Worm (Caenorhabditis elegans) whole organism, late embryonic: Measurements from ENCODE around the gene C33F10.1.
A peak's percentile ranks its signal among the peaks of the same experiment; 100 is the strongest.

Experiments used
- C38D4.7 ChIP-seq: fragments of 200-800 bp; sonication (Bioruptor generic); optimal IDR thresholded peaks from 2 replicates; lab custom pipeline; 2018; ENCODE audit warnings: mild to moderate bottlenecking, missing genetic modification characterization, moderate library complexity, missing compliant biosample characterization
- K09A11.1 ChIP-seq: sonication (generic microtip); optimal IDR thresholded peaks from 2 replicates; lab custom pipeline; 2017; ENCODE audit warnings: antibody characterized with exemption, mild to moderate bottlenecking, missing genetic modification characterization, missing compliant biosample characterization; ENCODE audit not compliant: insufficient read depth
- T23F11.4 ChIP-seq: fragments of 200-800 bp; sonication (Bioruptor generic); optimal IDR thresholded peaks from 2 replicates; lab custom pipeline; 2018; ENCODE audit warnings: mild to moderate bottlenecking, missing genetic modification characterization, missing compliant biosample characterization
- ahr-1 ChIP-seq: sonication (generic microtip); optimal IDR thresholded peaks from 2 replicates; lab custom pipeline; 2016; ENCODE audit warnings: missing genetic modification characterization, missing compliant biosample characterization
- ama-1 ChIP-seq: fragments of 150-350 bp; optimal IDR thresholded peaks from 2 replicates; lab custom pipeline; 2014
- ceh-18 ChIP-seq: sonication (generic microtip); optimal IDR thresholded peaks from 2 replicates; lab custom pipeline; 2016; ENCODE audit warnings: missing genetic modification characterization, missing compliant biosample characterization
- ceh-19 ChIP-seq: fragments of 200-800 bp; sonication (Bioruptor generic); optimal IDR thresholded peaks from 2 replicates; lab custom pipeline; 2018; ENCODE audit warnings: mild to moderate bottlenecking, missing genetic modification characterization, missing compliant biosample characterization
- ceh-2 ChIP-seq: sonication (generic microtip); optimal IDR thresholded peaks from 2 replicates; lab custom pipeline; 2016; ENCODE audit warnings: missing genotype, missing genetic modification characterization, missing compliant biosample characterization
- ceh-22 ChIP-seq: sonication (generic microtip); optimal IDR thresholded peaks from 2 replicates; lab custom pipeline; 2017; ENCODE audit warnings: missing biosample characterization, missing genetic modification characterization
- ceh-31 ChIP-seq: sonication (generic microtip); optimal IDR thresholded peaks from 2 replicates; lab custom pipeline; 2016; ENCODE audit warnings: missing genetic modification characterization, missing compliant biosample characterization
- ceh-45 ChIP-seq: fragments of 200-800 bp; sonication (Bioruptor generic); IDR thresholded peaks from 2 replicates; pipeline ENCODE4 v1.3.6; 2022; ENCODE audit warnings: missing genetic modification reagents, missing genetic modification characterization, missing compliant biosample characterization
- ceh-48 ChIP-seq: sonication (generic microtip); optimal IDR thresholded peaks from 2 replicates; lab custom pipeline; 2016; ENCODE audit warnings: missing genetic modification characterization, inconsistent platforms, missing compliant biosample characterization
- ceh-9 ChIP-seq: sonication (generic microtip); optimal IDR thresholded peaks from 2 replicates; lab custom pipeline; 2016; ENCODE audit warnings: mild to moderate bottlenecking, missing genetic modification characterization, inconsistent platforms, missing compliant biosample characterization
- che-1 ChIP-seq: sonication (generic microtip); optimal IDR thresholded peaks from 2 replicates; lab custom pipeline; 2016; ENCODE audit warnings: mild to moderate bottlenecking, missing genetic modification characterization, missing compliant biosample characterization
- elt-2 ChIP-seq: sonication (generic microtip); optimal IDR thresholded peaks from 2 replicates; lab custom pipeline; 2016; ENCODE audit warnings: missing genetic modification reagents, missing genetic modification characterization, missing compliant biosample characterization
- eyg-1 ChIP-seq: sonication (generic microtip); optimal IDR thresholded peaks from 2 replicates; lab custom pipeline; 2016; ENCODE audit warnings: missing genotype, missing genetic modification characterization, missing compliant biosample characterization
- hlh-30 ChIP-seq: sonication (generic microtip); optimal IDR thresholded peaks from 2 replicates; lab custom pipeline; 2017; ENCODE audit warnings: antibody characterized with exemption, missing genetic modification characterization, missing compliant biosample characterization; ENCODE audit not compliant: insufficient read depth
- hlh-8 ChIP-seq: sonication (generic microtip); optimal IDR thresholded peaks from 2 replicates; lab custom pipeline; 2016; ENCODE audit warnings: missing genotype, missing genetic modification characterization, missing compliant biosample characterization
- lim-6 ChIP-seq: sonication (generic microtip); optimal IDR thresholded peaks from 2 replicates; lab custom pipeline; 2016; ENCODE audit warnings: missing genetic modification characterization, missing compliant biosample characterization
- nhr-232 ChIP-seq: sonication (generic microtip); optimal IDR thresholded peaks from 2 replicates; lab custom pipeline; 2016; ENCODE audit warnings: missing genetic modification characterization, missing compliant biosample characterization
- npax-4 ChIP-seq: sonication (generic microtip); optimal IDR thresholded peaks from 2 replicates; lab custom pipeline; 2016; ENCODE audit warnings: missing genetic modification characterization, missing compliant biosample characterization
- pax-1 ChIP-seq: fragments of 150-350 bp; optimal IDR thresholded peaks from 2 replicates; lab custom pipeline; 2014; ENCODE audit warnings: missing biosample characterization, missing genetic modification characterization
- pha-4 ChIP-seq: fragments of 150-350 bp; optimal IDR thresholded peaks from 2 replicates; lab custom pipeline; 2018; ENCODE audit warnings: missing biosample characterization, missing genetic modification reagents, missing genetic modification characterization
- pqm-1 ChIP-seq: sonication (generic microtip); optimal IDR thresholded peaks from 2 replicates; lab custom pipeline; 2016; ENCODE audit warnings: missing genetic modification characterization, missing compliant biosample characterization
- rnt-1 ChIP-seq: sonication (generic microtip); optimal IDR thresholded peaks from 2 replicates; lab custom pipeline; 2016; ENCODE audit warnings: missing genetic modification characterization, missing compliant biosample characterization
- sdc-2 ChIP-seq: sonication (generic microtip); optimal IDR thresholded peaks from 2 replicates; lab custom pipeline; 2016; ENCODE audit warnings: missing genotype, missing genetic modification characterization, missing compliant biosample characterization
- sox-2 ChIP-seq: fragments of 200-800 bp; sonication (Bioruptor generic); IDR thresholded peaks from 2 replicates; pipeline ENCODE4 v1.3.6; 2022; ENCODE audit warnings: missing genetic modification reagents, missing genetic modification characterization, missing compliant biosample characterization
- syd-9 ChIP-seq: sonication (generic microtip); optimal IDR thresholded peaks from 2 replicates; lab custom pipeline; 2016; ENCODE audit warnings: mild to moderate bottlenecking, missing genetic modification characterization, moderate library complexity, missing compliant biosample characterization
- tbx-2 ChIP-seq: sonication (generic microtip); optimal IDR thresholded peaks from 2 replicates; lab custom pipeline; 2016; ENCODE audit warnings: missing genetic modification characterization, missing compliant biosample characterization
- tbx-7 ChIP-seq: sonication (generic microtip); optimal IDR thresholded peaks from 2 replicates; lab custom pipeline; 2016; ENCODE audit warnings: missing genotype, missing genetic modification characterization, missing compliant biosample characterization
- unc-3 ChIP-seq, 2 experiments: fragments of 200-800 bp in 1 of 2; sonication (Bioruptor generic) in 1 of 2; sonication (generic microtip) in 1 of 2; conservative IDR thresholded peaks in 1 of 2; optimal IDR thresholded peaks in 1 of 2; 2 replicates each; pipeline versions ENCODE4 v1.3.6 to Lab custom; 2016 to 2022; ENCODE audit warnings: missing compliant biosample characterization in 2 of 2, missing genetic modification characterization in 2 of 2, missing genetic modification reagents in 1 of 2
- unc-42 ChIP-seq: sonication (generic microtip); optimal IDR thresholded peaks from 2 replicates; lab custom pipeline; 2016; ENCODE audit warnings: missing genotype, missing genetic modification characterization, missing compliant biosample characterization
- unc-55 ChIP-seq: sonication (generic microtip); optimal IDR thresholded peaks from 2 replicates; lab custom pipeline; 2017; ENCODE audit warnings: missing biosample characterization, missing genetic modification reagents, missing genetic modification characterization
- unc-86 ChIP-seq: sonication (generic microtip); optimal IDR thresholded peaks from 2 replicates; lab custom pipeline; 2016; ENCODE audit warnings: missing genetic modification characterization, missing compliant biosample characterization
- zip-5 ChIP-seq: sonication (generic microtip); optimal IDR thresholded peaks from 2 replicates; lab custom pipeline; 2016; ENCODE audit warnings: missing genetic modification characterization, missing compliant biosample characterization

The C33F10.1 gene

ce11 chrII:4851594-4852106 lies 16.8 kb downstream of the C33F10.1 start, which contains the start of gene dnj-9 (continued):
- TF ChIP-seq sox-2 (GFP tag; lab: Robert Waterston, UW) (no peak; the same call in 1 of the 2 replicates), lim-6 (tag; lab: Kevin White, UChicago) (peak; percentile 5), ama-1 (lab: Kevin White, UChicago) (no peak), hlh-8 (tag; lab: Kevin White, UChicago) (peak; percentile 11), tbx-7 (tag; lab: Kevin White, UChicago) (no peak), zip-5 (tag; lab: Kevin White, UChicago) (no peak), ahr-1 (tag; lab: Kevin White, UChicago) (no peak), nhr-232 (peak; percentile 6), K09A11.1 (tag; lab: Kevin White, UChicago) (peak; percentile 28), hlh-30 (tag; lab: Kevin White, UChicago) (peak; percentile 64), tbx-2 (peak; percentile 70), npax-4 (peak; percentile 35), che-1 (tag; lab: Kevin White, UChicago) (peak; percentile 24), ceh-48 (peak; percentile 30)
- TF ChIP-seq, all 69 proteins: peak for 43

ce11 chrII:4854761-4855160 lies 19.9 kb downstream of the C33F10.1 start:
- no peak for TF ChIP-seq hlh-30 (tag; lab: Kevin White, UChicago)

ce11 chrII:4855489-4855888 lies 20.7 kb downstream of the C33F10.1 start:
- TF ChIP-seq unc-42 (peak; percentile 22), ceh-19 (no peak)

ce11 chrII:4856113-4856512 lies 21.3 kb downstream of the C33F10.1 start:
- TF ChIP-seq unc-55 (GFP tag; lab: Kevin White, UChicago) (no peak), pha-4 (tag; lab: Kevin White, UChicago) (no peak), tbx-7 (tag; lab: Kevin White, UChicago) (no peak), unc-86 (tag; lab: Kevin White, UChicago) (no peak), syd-9 (no peak), ceh-22 (tag; lab: Kevin White, UChicago) (no peak), C38D4.7 (no peak), ceh-19 (no peak), ceh-45 (GFP tag; lab: Robert Waterston, UW) (no peak)

ce11 chrII:4857086-4857485 lies 22.3 kb downstream of the C33F10.1 start:
- TF ChIP-seq pqm-1 (tag; lab: Kevin White, UChicago) (no peak), elt-2 (tag; lab: Kevin White, UChicago) (peak; percentile 98)

ce11 chrII:4857873-4858364 lies 23.1 kb downstream of the C33F10.1 start, which contains the start of gene F11G11.5:
TSS of gene F11G11.5 (plus strand) at chrII:4857923.
- TF ChIP-seq ceh-31 (tag; lab: Kevin White, UChicago) (no peak), ceh-2 (no peak), pqm-1 (tag; lab: Kevin White, UChicago) (no peak), ceh-18 (tag; lab: Kevin White, UChicago) (no peak), T23F11.4 (GFP tag; lab: Kevin White, UChicago) (no peak), pha-4 (tag; lab: Kevin White, UChicago) (no peak), rnt-1 (tag; lab: Kevin White, UChicago) (no peak), pax-1 (tag; lab: Kevin White, UChicago) (no peak), tbx-2 (no peak), eyg-1 (tag; lab: Kevin White, UChicago) (no peak), ceh-9 (tag; lab: Kevin White, UChicago) (no peak), sdc-2 (tag; lab: Kevin White, UChicago) (no peak), unc-86 (tag; lab: Kevin White, UChicago) (no peak), unc-3 (GFP tag; conservative IDR thresholded peaks at IDR 0.05; lab: Robert Waterston, UW) (no peak), unc-3 (tag; optimal IDR thresholded peaks at IDR 0.05; lab: Kevin White, UChicago) (no peak)
